Worm (Caenorhabditis elegans) whole organism, late embryonic: ENCODE results near the gene spp-31.

Experiments
- C08G9.2 ChIP-seq: sonication (generic microtip); optimal IDR thresholded peaks from 2 replicates; lab custom pipeline; 2016; ENCODE audit warnings: mild to moderate bottlenecking, missing genetic modification characterization, moderate library complexity, missing compliant biosample characterization
- C38D4.7 ChIP-seq: fragments of 200-800 bp; sonication (Bioruptor generic); optimal IDR thresholded peaks from 2 replicates; lab custom pipeline; 2018; ENCODE audit warnings: mild to moderate bottlenecking, missing genetic modification characterization, moderate library complexity, missing compliant biosample characterization
- F13H6.1 ChIP-seq: sonication (generic microtip); optimal IDR thresholded peaks from 2 replicates; lab custom pipeline; 2016; ENCODE audit warnings: missing genetic modification characterization, missing compliant biosample characterization
- ahr-1 ChIP-seq: sonication (generic microtip); optimal IDR thresholded peaks from 2 replicates; lab custom pipeline; 2016; ENCODE audit warnings: missing genetic modification characterization, missing compliant biosample characterization
- ceh-14 ChIP-seq: sonication (generic microtip); optimal IDR thresholded peaks from 2 replicates; lab custom pipeline; 2016; ENCODE audit warnings: missing genotype, missing genetic modification characterization, missing compliant biosample characterization
- ceh-18 ChIP-seq: sonication (generic microtip); optimal IDR thresholded peaks from 2 replicates; lab custom pipeline; 2016; ENCODE audit warnings: missing genetic modification characterization, missing compliant biosample characterization
- ceh-22 ChIP-seq: sonication (generic microtip); optimal IDR thresholded peaks from 2 replicates; lab custom pipeline; 2017; ENCODE audit warnings: missing biosample characterization, missing genetic modification characterization
- ceh-24 ChIP-seq: sonication (generic microtip); optimal IDR thresholded peaks from 2 replicates; lab custom pipeline; 2016; ENCODE audit warnings: mild to moderate bottlenecking, missing genetic modification characterization, missing compliant biosample characterization
- ceh-34 ChIP-seq: sonication (generic microtip); optimal IDR thresholded peaks from 2 replicates; lab custom pipeline; 2016; ENCODE audit warnings: mild to moderate bottlenecking, missing genetic modification characterization, missing compliant biosample characterization
- ceh-6 ChIP-seq: fragments of 200-800 bp; sonication (Bioruptor generic); optimal IDR thresholded peaks from 2 replicates; lab custom pipeline; 2018; ENCODE audit warnings: mild to moderate bottlenecking, missing genetic modification characterization, missing compliant biosample characterization
- ceh-9 ChIP-seq: sonication (generic microtip); optimal IDR thresholded peaks from 2 replicates; lab custom pipeline; 2016; ENCODE audit warnings: mild to moderate bottlenecking, missing genetic modification characterization, inconsistent platforms, missing compliant biosample characterization
- che-1 ChIP-seq: sonication (generic microtip); optimal IDR thresholded peaks from 2 replicates; lab custom pipeline; 2016; ENCODE audit warnings: mild to moderate bottlenecking, missing genetic modification characterization, missing compliant biosample characterization
- elt-2 ChIP-seq: sonication (generic microtip); optimal IDR thresholded peaks from 2 replicates; lab custom pipeline; 2016; ENCODE audit warnings: missing genetic modification reagents, missing genetic modification characterization, missing compliant biosample characterization
- ets-4 ChIP-seq: sonication (generic microtip); optimal IDR thresholded peaks from 2 replicates; lab custom pipeline; 2016; ENCODE audit warnings: missing genetic modification characterization, missing compliant biosample characterization
- hlh-13 ChIP-seq: fragments of 200-800 bp; sonication (Bioruptor generic); optimal IDR thresholded peaks from 2 replicates; lab custom pipeline; 2018; ENCODE audit warnings: mild to moderate bottlenecking, missing genetic modification characterization, missing compliant biosample characterization
- hlh-15 ChIP-seq: sonication (generic microtip); optimal IDR thresholded peaks from 2 replicates; lab custom pipeline; 2016; ENCODE audit warnings: missing genetic modification characterization, missing compliant biosample characterization
- hlh-8 ChIP-seq: sonication (generic microtip); optimal IDR thresholded peaks from 2 replicates; lab custom pipeline; 2016; ENCODE audit warnings: missing genotype, missing genetic modification characterization, missing compliant biosample characterization
- lim-6 ChIP-seq: sonication (generic microtip); optimal IDR thresholded peaks from 2 replicates; lab custom pipeline; 2016; ENCODE audit warnings: missing genetic modification characterization, missing compliant biosample characterization
- madf-2 ChIP-seq: sonication (generic microtip); optimal IDR thresholded peaks from 2 replicates; lab custom pipeline; 2017; ENCODE audit warnings: missing genetic modification characterization, missing compliant biosample characterization
- mec-3 ChIP-seq: sonication (generic microtip); optimal IDR thresholded peaks from 2 replicates; lab custom pipeline; 2016; ENCODE audit warnings: borderline replicate concordance, missing genetic modification characterization, missing compliant biosample characterization
- nfya-1 ChIP-seq: sonication (generic microtip); optimal IDR thresholded peaks from 2 replicates; lab custom pipeline; 2017; ENCODE audit warnings: missing genetic modification characterization, mild to moderate bottlenecking, missing compliant biosample characterization, antibody characterized with exemption, moderate library complexity
- npax-4 ChIP-seq: sonication (generic microtip); optimal IDR thresholded peaks from 2 replicates; lab custom pipeline; 2016; ENCODE audit warnings: missing genetic modification characterization, missing compliant biosample characterization
- odd-2 ChIP-seq: sonication (generic microtip); optimal IDR thresholded peaks from 2 replicates; lab custom pipeline; 2017; ENCODE audit warnings: antibody characterized with exemption, mild to moderate bottlenecking, missing genetic modification characterization, missing compliant biosample characterization
- pag-3 ChIP-seq: sonication (generic microtip); optimal IDR thresholded peaks from 2 replicates; lab custom pipeline; 2016; ENCODE audit warnings: missing compliant biosample characterization, missing genetic modification characterization, borderline replicate concordance
- pha-2 ChIP-seq: sonication (generic microtip); optimal IDR thresholded peaks from 2 replicates; lab custom pipeline; 2017; ENCODE audit warnings: mild to moderate bottlenecking, missing genetic modification characterization, missing compliant biosample characterization
- pha-4 ChIP-seq: fragments of 150-350 bp; optimal IDR thresholded peaks from 2 replicates; lab custom pipeline; 2018; ENCODE audit warnings: missing biosample characterization, missing genetic modification reagents, missing genetic modification characterization
- pqm-1 ChIP-seq: sonication (generic microtip); optimal IDR thresholded peaks from 2 replicates; lab custom pipeline; 2016; ENCODE audit warnings: missing genetic modification characterization, missing compliant biosample characterization
- pros-1 ChIP-seq: fragments of 150-350 bp; optimal IDR thresholded peaks from 2 replicates; lab custom pipeline; 2014; ENCODE audit warnings: missing biosample characterization, missing genetic modification reagents, missing genetic modification characterization
- rnt-1 ChIP-seq: sonication (generic microtip); optimal IDR thresholded peaks from 2 replicates; lab custom pipeline; 2016; ENCODE audit warnings: missing genetic modification characterization, missing compliant biosample characterization
- sdc-2 ChIP-seq: sonication (generic microtip); optimal IDR thresholded peaks from 2 replicates; lab custom pipeline; 2016; ENCODE audit warnings: missing genotype, missing genetic modification characterization, missing compliant biosample characterization
- sox-2 ChIP-seq: fragments of 200-800 bp; sonication (Bioruptor generic); IDR thresholded peaks from 2 replicates; pipeline ENCODE4 v1.3.6; 2022; ENCODE audit warnings: missing genetic modification reagents, missing genetic modification characterization, missing compliant biosample characterization
- syd-9 ChIP-seq: sonication (generic microtip); optimal IDR thresholded peaks from 2 replicates; lab custom pipeline; 2016; ENCODE audit warnings: mild to moderate bottlenecking, missing genetic modification characterization, moderate library complexity, missing compliant biosample characterization
- tbx-7 ChIP-seq: sonication (generic microtip); optimal IDR thresholded peaks from 2 replicates; lab custom pipeline; 2016; ENCODE audit warnings: missing genotype, missing genetic modification characterization, missing compliant biosample characterization
- unc-3 ChIP-seq, 2 experiments: fragments of 200-800 bp in 1 of 2; sonication (Bioruptor generic) in 1 of 2; sonication (generic microtip) in 1 of 2; conservative IDR thresholded peaks in 1 of 2; optimal IDR thresholded peaks in 1 of 2; 2 replicates each; pipeline versions ENCODE4 v1.3.6 to Lab custom; 2016 to 2022; ENCODE audit warnings: missing compliant biosample characterization in 2 of 2, missing genetic modification characterization in 2 of 2, missing genetic modification reagents in 1 of 2
- unc-42 ChIP-seq: sonication (generic microtip); optimal IDR thresholded peaks from 2 replicates; lab custom pipeline; 2016; ENCODE audit warnings: missing genotype, missing genetic modification characterization, missing compliant biosample characterization
- unc-55 ChIP-seq: sonication (generic microtip); optimal IDR thresholded peaks from 2 replicates; lab custom pipeline; 2017; ENCODE audit warnings: missing biosample characterization, missing genetic modification reagents, missing genetic modification characterization
- unc-86 ChIP-seq: sonication (generic microtip); optimal IDR thresholded peaks from 2 replicates; lab custom pipeline; 2016; ENCODE audit warnings: missing genetic modification characterization, missing compliant biosample characterization
- zip-5 ChIP-seq: sonication (generic microtip); optimal IDR thresholded peaks from 2 replicates; lab custom pipeline; 2016; ENCODE audit warnings: missing genetic modification characterization, missing compliant biosample characterization
- ztf-16 ChIP-seq: sonication (generic microtip); optimal IDR thresholded peaks from 2 replicates; lab custom pipeline; 2017; ENCODE audit warnings: missing genetic modification characterization, missing compliant biosample characterization

spp-31 gene

DNA sequence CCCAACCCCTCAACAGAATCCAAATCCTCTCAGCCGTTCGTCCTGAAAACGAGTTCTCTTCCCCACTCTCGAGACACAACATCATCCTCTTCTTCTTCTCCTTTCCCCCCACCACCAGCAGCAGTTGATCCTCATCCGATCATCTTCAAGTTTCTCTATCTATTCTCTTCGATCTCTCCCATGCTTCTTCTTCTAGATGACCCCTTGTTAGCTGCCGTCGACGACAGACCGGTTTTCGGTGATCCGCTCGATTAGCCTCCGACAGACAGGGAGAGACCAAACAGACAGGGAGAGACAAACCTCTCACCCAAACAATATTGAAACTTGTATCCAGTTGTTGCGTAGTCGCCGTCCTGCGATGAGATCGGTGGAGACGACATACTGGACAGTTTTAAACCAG lies 35.1 kb upstream of the spp-31 start:
- TF ChIP-seq F13H6.1 (tag; lab: Kevin White, UChicago) (peak; percentile 5), ceh-18 (tag; lab: Kevin White, UChicago) (no peak), rnt-1 (tag; lab: Kevin White, UChicago) (peak; percentile 3)

- no peak for TF ChIP-seq madf-2 (tag; lab: Kevin White, UChicago)
- no peak for TF ChIP-seq ceh-14
- TF ChIP-seq zip-5, result no peak
- TF ChIP-seq tbx-7 (tag; lab: Kevin White, UChicago), result no peak
- no peak for TF ChIP-seq nfya-1 (tag; lab: Kevin White, UChicago)
- TF ChIP-seq pqm-1, result no peak
- no peak for TF ChIP-seq syd-9
- no peak for TF ChIP-seq unc-3 (GFP tag; conservative IDR thresholded peaks at IDR 0.05; lab: Robert Waterston, UW)
- TF ChIP-seq unc-3 (tag; optimal IDR thresholded peaks at IDR 0.05; lab: Kevin White, UChicago), result no peak
- TF ChIP-seq hlh-15, result no peak
- TF ChIP-seq sdc-2 (tag; lab: Kevin White, UChicago), result no peak
- TF ChIP-seq mec-3 (tag; lab: Kevin White, UChicago), result no peak
- no peak for TF ChIP-seq unc-55
- no peak for TF ChIP-seq ceh-22 (tag; lab: Kevin White, UChicago)
- no peak for TF ChIP-seq pros-1 (tag; lab: Kevin White, UChicago)
- TF ChIP-seq ceh-9, result no peak
- TF ChIP-seq pha-2, result no peak
Measured at ce11 chrIV:1375289-1375688, 31.1 kb upstream of the spp-31 start.

ce11 chrIV:1377699-1378098 lies 28.7 kb upstream of the spp-31 start:
- peak; percentile 23 for TF ChIP-seq hlh-13 (GFP tag; lab: Kevin White, UChicago)
- TF ChIP-seq hlh-8 (tag; lab: Kevin White, UChicago), result no peak
- TF ChIP-seq ceh-24 (tag; lab: Kevin White, UChicago), result no peak
- no peak for TF ChIP-seq C38D4.7
- no peak for TF ChIP-seq odd-2 (tag; lab: Kevin White, UChicago)
- no peak for TF ChIP-seq ceh-9
- TF ChIP-seq ets-4 (tag; lab: Kevin White, UChicago), result no peak
- peak; percentile 41 for TF ChIP-seq ceh-6 (GFP tag; lab: Kevin White, UChicago)
- TF ChIP-seq unc-3 (GFP tag; conservative IDR thresholded peaks at IDR 0.05; lab: Robert Waterston, UW), result 0 out of 2 replicates have a peak, but pooled peaks have one; percentile 4
- TF ChIP-seq unc-3 (tag; optimal IDR thresholded peaks at IDR 0.05; lab: Kevin White, UChicago), result no peak
- TF ChIP-seq npax-4 (tag; lab: Kevin White, UChicago), result no peak
- TF ChIP-seq, all 69 proteins: peak for 3

ce11 chrIV:1378954-1379353 lies 27.4 kb upstream of the spp-31 start:
- peak; percentile 92 for TF ChIP-seq elt-2 (tag; lab: Kevin White, UChicago)
- no peak for TF ChIP-seq che-1

DNA sequence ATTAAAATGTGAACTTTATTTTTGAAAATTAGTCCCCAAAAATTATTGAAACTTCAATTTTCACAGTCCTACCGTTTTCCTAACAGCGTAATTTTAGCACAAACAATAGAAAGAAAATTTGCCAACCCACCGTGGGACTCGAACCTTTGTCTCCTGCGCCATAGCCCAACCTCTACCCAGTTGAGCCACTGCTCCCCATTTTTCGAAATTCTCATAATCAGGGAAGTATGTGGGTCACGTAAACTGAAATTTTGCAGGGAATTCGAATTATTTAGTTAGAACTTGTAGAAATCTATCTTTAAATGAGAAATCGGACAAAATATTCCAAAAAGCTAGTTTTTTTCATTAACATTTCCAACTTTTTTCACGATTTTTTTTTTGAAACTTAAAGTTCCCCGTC lies 26.0 kb upstream of the spp-31 start:
- TF ChIP-seq unc-55 (no peak), sox-2 (GFP tag; lab: Robert Waterston, UW) (peak; percentile 6; the same call in 1 of the 2 replicates)
- TF ChIP-seq, all 69 proteins: peak for 1

DNA sequence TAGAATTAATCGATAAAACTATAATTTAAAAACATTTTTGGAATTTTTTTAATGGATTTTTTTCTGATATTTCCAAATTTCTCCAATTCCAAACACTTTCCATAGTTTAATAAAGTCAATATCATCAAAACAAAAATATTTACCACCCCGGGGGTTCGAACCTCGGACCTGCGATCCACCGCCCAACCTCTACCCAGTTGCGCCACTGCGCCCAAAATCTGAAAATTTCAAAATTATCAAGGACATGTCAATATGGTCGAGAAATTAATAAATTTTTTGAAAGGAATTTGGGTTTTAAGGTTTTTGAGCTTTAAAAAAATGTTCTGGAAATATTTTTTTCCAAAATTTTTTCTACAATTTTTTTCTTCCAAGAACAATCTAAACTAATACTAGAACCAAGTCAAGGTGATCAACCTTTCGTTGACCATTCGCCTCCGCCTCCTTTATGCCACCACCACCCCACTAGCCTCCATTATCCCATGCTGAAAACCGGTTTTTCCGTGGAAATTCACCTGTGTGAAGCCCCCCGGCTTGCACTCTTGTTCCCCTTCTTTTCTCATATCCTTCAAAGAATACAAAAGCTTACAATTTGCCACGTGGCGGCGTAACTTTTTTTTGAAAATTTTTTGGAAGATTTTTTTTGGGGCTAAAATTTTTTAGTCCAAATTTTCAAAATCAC lies 24.6 kb upstream of the spp-31 start:
- TF ChIP-seq C08G9.2 (tag; lab: Kevin White, UChicago), result no peak
- no peak for TF ChIP-seq ets-4 (tag; lab: Kevin White, UChicago)
- no peak for TF ChIP-seq rnt-1 (tag; lab: Kevin White, UChicago)
- TF ChIP-seq pros-1 (tag; lab: Kevin White, UChicago), result no peak
- TF ChIP-seq ahr-1 (tag; lab: Kevin White, UChicago), result no peak
- no peak for TF ChIP-seq ceh-34 (tag; lab: Kevin White, UChicago)
- no peak for TF ChIP-seq ztf-16 (tag; lab: Kevin White, UChicago)
- TF ChIP-seq pha-4 (tag; lab: Kevin White, UChicago), result no peak
- no peak for TF ChIP-seq sdc-2 (tag; lab: Kevin White, UChicago)
- no peak for TF ChIP-seq lim-6 (tag; lab: Kevin White, UChicago)
- TF ChIP-seq unc-42, result no peak
- no peak for TF ChIP-seq che-1
- no peak for TF ChIP-seq zip-5
- TF ChIP-seq unc-86 (tag; lab: Kevin White, UChicago), result no peak
- no peak for TF ChIP-seq pag-3 (tag; lab: Kevin White, UChicago)
